Worm (Caenorhabditis elegans): Measurements from ENCODE around the gene F20D6.12.
A peak's percentile ranks its signal among the peaks of the same experiment; 100 is the strongest.

The F20D6.12 gene

ce11 chrV:8228712-8229119, 38.8 kb upstream of the F20D6.12 start (continued):
- TF ChIP-seq dmd-6 (GFP tag; IDR thresholded peaks at IDR 0.05) (peak; percentile 74), ceh-44 (GFP tag; IDR thresholded peaks at IDR 0.05) (peak; percentile 93), dmd-9 (GFP tag; IDR thresholded peaks at IDR 0.05) (peak; percentile 74)

DNA sequence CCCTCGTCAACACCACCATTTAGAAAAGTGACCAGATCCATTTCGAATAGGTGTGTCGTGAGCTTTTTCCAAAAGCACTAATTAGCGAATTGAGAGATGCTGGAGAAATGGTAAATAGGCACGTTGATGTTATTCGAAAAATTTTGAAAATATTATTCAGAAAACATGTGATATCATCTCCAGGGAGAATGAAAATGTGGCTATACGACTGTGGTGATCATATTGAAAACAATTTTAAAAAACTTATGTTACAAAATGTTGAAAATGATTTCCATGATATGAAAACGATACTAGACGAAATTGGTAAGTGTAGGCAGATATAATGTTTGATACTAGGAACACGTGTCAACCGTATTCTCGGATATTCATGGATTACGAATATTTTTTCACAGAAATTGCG, 36.9 kb upstream of the F20D6.12 start, which contains the start of gene K07C11.10:
TSS of gene K07C11.10 (minus strand) at position 101 of the 400 bp plus-strand sequence.
- peak in 1 of 2 experiments; percentile 47 for TF ChIP-seq unc-62 (GFP tag; optimal IDR thresholded peaks at IDR 0.05 in 1 of 2)
- TF ChIP-seq unc-62 (tag; optimal IDR thresholded peaks at IDR 0.05), result no peak
- TF ChIP-seq dmd-8 (GFP tag; IDR thresholded peaks at IDR 0.05), result no peak

DNA sequence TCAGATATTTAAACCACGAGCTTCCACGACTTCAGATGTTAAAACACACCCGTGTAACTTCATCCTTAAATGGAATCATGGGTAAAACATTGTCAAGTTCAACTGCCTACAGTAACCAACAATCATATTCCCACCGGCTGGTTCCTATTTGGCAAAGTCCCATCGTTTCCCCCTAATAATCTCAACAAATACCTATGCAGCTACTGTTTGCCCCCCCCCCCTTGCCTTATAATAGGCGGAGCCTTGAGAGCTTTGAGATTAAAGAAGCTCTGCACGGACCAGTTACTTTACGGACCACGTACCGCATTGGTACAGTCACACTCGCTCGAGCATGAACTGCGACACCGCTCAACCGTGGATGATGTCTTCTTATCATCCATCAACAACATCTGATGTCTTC, 34.7 kb upstream of the F20D6.12 start, which contains the start of gene pax-1:
TSS of gene pax-1 (plus strand) at position 301 of the 400 bp plus-strand sequence.
- TF ChIP-seq Y105C5A.15 (GFP tag; IDR thresholded peaks at IDR 0.05), result no peak
- no peak for TF ChIP-seq ceh-28 (tag; optimal IDR thresholded peaks at IDR 0.05)
- TF ChIP-seq ZK546.5 (tag; optimal IDR thresholded peaks at IDR 0.05), result no peak
- TF ChIP-seq skn-1 (tag; optimal IDR thresholded peaks at IDR 0.05), result no peak
- no peak for TF ChIP-seq nhr-10 (tag; optimal IDR thresholded peaks at IDR 0.05)
- no peak for TF ChIP-seq Y75B8A.6 (GFP tag; IDR thresholded peaks at IDR 0.05)
- TF ChIP-seq dpl-1 (GFP tag; optimal IDR thresholded peaks at IDR 0.05), result no peak
- no peak for TF ChIP-seq snpc-4 (tag; optimal IDR thresholded peaks at IDR 0.05)
- TF ChIP-seq ceh-82 (tag; optimal IDR thresholded peaks at IDR 0.05), result no peak
- TF ChIP-seq mxl-2 (GFP tag; conservative IDR thresholded peaks at IDR 0.05), result no peak
- no peak for TF ChIP-seq nhr-11 (tag; optimal IDR thresholded peaks at IDR 0.05)
- TF ChIP-seq T26A8.4 (GFP tag; IDR thresholded peaks at IDR 0.05), result no peak

DNA sequence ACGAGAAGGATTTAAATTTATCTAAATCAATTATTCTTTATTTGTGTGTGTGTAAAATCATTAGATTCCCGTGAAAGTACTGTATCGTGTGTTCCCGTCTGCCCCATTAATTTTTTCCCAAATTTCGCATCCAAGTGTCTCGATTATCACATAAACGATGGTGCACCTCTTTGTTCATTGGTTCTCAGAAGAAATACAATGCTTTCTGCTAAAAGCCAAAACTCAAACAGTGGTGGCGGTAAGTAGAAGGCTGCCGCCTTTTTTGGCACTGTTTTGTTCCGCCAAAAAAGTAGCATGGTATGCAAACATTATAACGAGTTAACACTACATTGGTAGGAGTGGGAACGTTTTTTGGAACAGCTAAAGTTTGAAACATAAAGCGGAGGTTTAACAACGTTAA, 33.5 kb upstream of the F20D6.12 start:
- TF ChIP-seq lin-38 (GFP tag; IDR thresholded peaks at IDR 0.05) (peak; percentile 38), F49E8.2 (tag; optimal IDR thresholded peaks at IDR 0.05; ENCODE audit: borderline replicate concordance) (peak; percentile 9), T26A8.4 (GFP tag; IDR thresholded peaks at IDR 0.05) (no peak)

- TF ChIP-seq jun-1 (tag; optimal IDR thresholded peaks at IDR 0.05) (no peak), mes-2 (tag; optimal IDR thresholded peaks at IDR 0.05; ENCODE audit: poor library complexity, severe bottlenecking) (peak; percentile 47), Y48G9A.11 (GFP tag; IDR thresholded peaks at IDR 0.05) (peak; percentile 86), daf-16 (GFP tag; optimal IDR thresholded peaks at IDR 0.05) (no peak), daf-16 (tag; optimal IDR thresholded peaks at IDR 0.05) (peak; percentile 3), lsy-2 (tag; optimal IDR thresholded peaks at IDR 0.05) (peak in 1 of 2 experiments; percentile 29), ama-1 (optimal IDR thresholded peaks at IDR 0.05) (no peak), ceh-20 (GFP tag; IDR thresholded peaks at IDR 0.05) (no peak), rbr-2 (tag; optimal IDR thresholded peaks at IDR 0.05) (no peak), lin-39 (tag; optimal IDR thresholded peaks at IDR 0.05) (no peak), egl-43 (GFP tag; IDR thresholded peaks at IDR 0.05) (no peak), aha-1 (tag) (no peak), dpl-1 (GFP tag; optimal IDR thresholded peaks at IDR 0.05) (peak; percentile 57), T20F7.1 (GFP tag; optimal IDR thresholded peaks at IDR 0.05) (peak; percentile 94), dmd-6 (GFP tag; IDR thresholded peaks at IDR 0.05) (no peak), spr-3 (GFP tag; optimal IDR thresholded peaks at IDR 0.05) (no peak), nhr-11 (tag; optimal IDR thresholded peaks at IDR 0.05) (no peak)
Observed at ce11 chrV:8221083-8221538, 31.2 kb upstream of the F20D6.12 start, which contains the start of the genes cogc-6 and air-1. cogc-6 (minus strand) TSS chrV:8221316. air-1 (plus strand) TSS chrV:8221488.

All from whole organism, L4 larva.